Worm (Caenorhabditis elegans) whole organism, early embryonic: Measurements from ENCODE around the gene T24A6.17.

Source experiments
- B0310.2 ChIP-seq: sonication (generic microtip); optimal IDR thresholded peaks from 2 replicates; lab custom pipeline; 2016; ENCODE audit warnings: mild to moderate bottlenecking, missing genetic modification characterization, missing compliant biosample characterization
- ceh-36 ChIP-seq: sonication (generic microtip); optimal IDR thresholded peaks from 2 replicates; lab custom pipeline; 2016; ENCODE audit warnings: missing genetic modification characterization, inconsistent platforms, missing compliant biosample characterization
- hnd-1 ChIP-seq: sonication (generic microtip); optimal IDR thresholded peaks from 2 replicates; lab custom pipeline; 2016; ENCODE audit warnings: missing genetic modification characterization, missing compliant biosample characterization
- tra-4 ChIP-seq: sonication (generic microtip); optimal IDR thresholded peaks from 2 replicates; lab custom pipeline; 2017; ENCODE audit warnings: missing genetic modification characterization, missing compliant biosample characterization

- TF ChIP-seq ceh-36 (tag; lab: Kevin White, UChicago): no peak
- TF ChIP-seq tra-4 (tag; lab: Kevin White, UChicago): no peak
- TF ChIP-seq hnd-1 (tag; lab: Kevin White, UChicago): no peak
- no peak for TF ChIP-seq B0310.2
Measured at ce11 chrV:3557422-3557821, 6.8 kb downstream of the T24A6.17 start, which contains the start of gene grl-31.
